Fruit fly (Drosophila melanogaster): ENCODE measurements around the gene CG43167.

DNA sequence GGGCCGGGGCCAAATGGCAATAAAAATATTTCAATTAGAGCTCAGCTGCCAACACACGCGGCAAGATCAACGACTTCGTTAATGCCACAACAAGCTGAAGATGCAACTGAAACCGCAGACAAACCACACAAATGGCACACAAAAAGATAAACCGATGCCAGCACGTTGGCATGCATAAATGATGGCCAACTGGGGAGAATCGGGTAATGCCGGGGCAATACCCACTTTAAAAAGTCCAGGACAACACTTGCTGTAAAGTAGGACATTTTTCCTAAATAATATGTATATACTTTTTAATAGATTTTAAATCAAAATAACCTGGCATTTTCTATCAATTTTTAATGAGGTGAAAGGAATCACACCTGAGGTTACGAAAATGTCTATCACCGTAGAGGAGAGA lies 37.3 kb downstream of the CG43167 start, which contains the start of gene CG4988:
- TF ChIP-seq jim (GFP tag; optimal IDR thresholded peaks at IDR 0.05) (no peak), usp (GFP tag; optimal IDR thresholded peaks at IDR 0.05) (no peak), sage (GFP tag; optimal IDR thresholded peaks at IDR 0.05) (no peak), Hr83 (GFP tag; optimal IDR thresholded peaks at IDR 0.05; ENCODE audit: poor library complexity, severe bottlenecking) (no peak), OdsH (GFP tag; optimal IDR thresholded peaks at IDR 0.05) (no peak)

Data from whole organism, wandering third instar larva.